Fruit fly (Drosophila melanogaster) whole organism, embryonic: Measurements from ENCODE around the gene Ret.

Source experiments
- CG10147 ChIP-seq: fragments of 200-800 bp; sonication (Bioruptor generic); optimal IDR thresholded peaks from 2 replicates; lab custom pipeline; 2019; ENCODE audit warnings: missing biosample characterization, mild to moderate bottlenecking, missing genetic modification characterization, moderate library complexity
- CG10366 ChIP-seq: fragments of 200-800 bp; sonication (Bioruptor generic); IDR thresholded peaks from 2 replicates; pipeline ENCODE4 v1.3.6; 2022; ENCODE audit warnings: missing biosample characterization, missing genetic modification characterization
- CG11560 ChIP-seq: fragments of 200-800 bp; sonication (Bioruptor generic); IDR thresholded peaks from 3 replicates; pipeline ENCODE4 v1.3.6; 2022; ENCODE audit warnings: missing biosample characterization, missing genetic modification characterization
- CG12299 ChIP-seq: fragments of 200-800 bp; sonication (Bioruptor generic); optimal IDR thresholded peaks from 2 replicates; lab custom pipeline; 2018; ENCODE audit warnings: missing biosample characterization, mild to moderate bottlenecking, missing genetic modification characterization
- CG12391 ChIP-seq: fragments of 200-800 bp; sonication (Bioruptor generic); optimal IDR thresholded peaks from 3 replicates; lab custom pipeline; 2018; ENCODE audit warnings: missing biosample characterization, mild to moderate bottlenecking, missing genetic modification characterization, moderate library complexity
- CG13296 ChIP-seq: fragments of 200-800 bp; sonication (Bioruptor generic); optimal IDR thresholded peaks from 3 replicates; lab custom pipeline; 2018; ENCODE audit warnings: missing biosample characterization, mild to moderate bottlenecking, missing genetic modification characterization
- CG15514 ChIP-seq: fragments of 200-800 bp; sonication (Bioruptor generic); optimal IDR thresholded peaks from 3 replicates; lab custom pipeline; 2017; ENCODE audit warnings: missing biosample characterization, missing genetic modification characterization, mild to moderate bottlenecking, moderate library complexity, missing genetic modification reagents
- CG18011 ChIP-seq: fragments of 200-800 bp; sonication (Bioruptor generic); optimal IDR thresholded peaks from 2 replicates; lab custom pipeline; 2017; ENCODE audit warnings: missing biosample characterization, missing genetic modification characterization, mild to moderate bottlenecking, moderate library complexity, missing genotype
- CG1832 ChIP-seq: fragments of 200-800 bp; sonication (Bioruptor generic); optimal IDR thresholded peaks from 2 replicates; lab custom pipeline; 2017; ENCODE audit warnings: missing biosample characterization, mild to moderate bottlenecking, missing genetic modification characterization, inconsistent platforms
- CG2875 ChIP-seq: fragments of 200-800 bp; sonication (Bioruptor generic); optimal IDR thresholded peaks from 2 replicates; lab custom pipeline; 2017; ENCODE audit warnings: missing biosample characterization, mild to moderate bottlenecking, missing genetic modification characterization, missing genetic modification reagents
- CG32767 ChIP-seq: fragments of 200-800 bp; sonication (Bioruptor generic); IDR thresholded peaks from 2 replicates; pipeline ENCODE4 v1.3.6; 2022; ENCODE audit warnings: missing biosample characterization, missing genetic modification characterization
- CG34376 ChIP-seq: fragments of 200-800 bp; sonication (Bioruptor generic); optimal IDR thresholded peaks from 2 replicates; lab custom pipeline; 2018; ENCODE audit warnings: missing biosample characterization, mild to moderate bottlenecking, missing genetic modification characterization
- CG3838 ChIP-seq: fragments of 200-800 bp; sonication (Bioruptor generic); optimal IDR thresholded peaks from 3 replicates; lab custom pipeline; 2016; ENCODE audit warnings: missing biosample characterization, missing genetic modification characterization
- CG4730 ChIP-seq: fragments of 200-800 bp; sonication (Bioruptor generic); IDR thresholded peaks from 2 replicates; pipeline ENCODE4 v1.3.6; 2022; ENCODE audit warnings: missing biosample characterization, missing genetic modification characterization
- CG7963 ChIP-seq: fragments of 200-800 bp; sonication (Bioruptor generic); IDR thresholded peaks from 3 replicates; pipeline ENCODE4 v1.3.6; 2022; ENCODE audit warnings: missing biosample characterization, missing genetic modification characterization; ENCODE audit not compliant: partially characterized antibody
- CG8089 ChIP-seq: fragments of 200-800 bp; sonication (Bioruptor generic); optimal IDR thresholded peaks from 3 replicates; lab custom pipeline; 2016; ENCODE audit warnings: missing biosample characterization, missing genetic modification characterization
- CG8388 ChIP-seq: fragments of 200-800 bp; sonication (Bioruptor generic); optimal IDR thresholded peaks from 2 replicates; lab custom pipeline; 2019; ENCODE audit warnings: missing biosample characterization, mild to moderate bottlenecking, missing genetic modification characterization, moderate library complexity
- CG8765 ChIP-seq: fragments of 200-800 bp; sonication (Bioruptor generic); IDR thresholded peaks from 2 replicates; pipeline ENCODE4 v1.3.6; 2022; ENCODE audit warnings: missing biosample characterization, missing genetic modification characterization
- CG9932 ChIP-seq: fragments of 200-800 bp; sonication (Bioruptor generic); IDR thresholded peaks from 2 replicates; pipeline ENCODE4 v1.3.6; 2022; ENCODE audit warnings: missing biosample characterization, missing genetic modification characterization
- Camta ChIP-seq: fragments of 200-800 bp; sonication (Bioruptor generic); optimal IDR thresholded peaks from 2 replicates; lab custom pipeline; 2016; ENCODE audit warnings: missing biosample characterization, missing genetic modification characterization
- CkIIα-i1 ChIP-seq: fragments of 200-800 bp; sonication (Bioruptor generic); IDR thresholded peaks from 2 replicates; pipeline ENCODE4 v1.3.6; 2022; ENCODE audit warnings: missing biosample characterization, missing genetic modification characterization
- Doc2 ChIP-seq: fragments of 200-800 bp; sonication (Bioruptor generic); IDR thresholded peaks from 2 replicates; pipeline ENCODE4 v1.3.6; 2022; ENCODE audit warnings: missing biosample characterization, missing genetic modification characterization
- Doc3 ChIP-seq: fragments of 200-800 bp; sonication (Bioruptor generic); IDR thresholded peaks from 3 replicates; pipeline ENCODE4 v1.3.6; 2022; ENCODE audit warnings: missing biosample characterization, missing genetic modification characterization; ENCODE audit not compliant: partially characterized antibody
- Dref ChIP-seq: fragments of 200-800 bp; sonication (Bioruptor generic); IDR thresholded peaks from 2 replicates; pipeline ENCODE4 v1.3.6; 2022; ENCODE audit warnings: missing biosample characterization, missing genetic modification characterization
- Lim3 ChIP-seq: fragments of 200-800 bp; sonication (Bioruptor generic); IDR thresholded peaks from 2 replicates; pipeline ENCODE4 v1.3.6; 2022; ENCODE audit warnings: missing biosample characterization, missing genetic modification characterization
- Med ChIP-seq: fragments of 200-800 bp; sonication (Bioruptor generic); peaks from one replicate; lab custom pipeline; 2016; ENCODE audit warnings: missing biosample characterization, missing genetic modification characterization, mild to moderate bottlenecking, inconsistent platforms, moderate library complexity
- NC2β ChIP-seq: fragments of 200-800 bp; sonication (Bioruptor generic); optimal IDR thresholded peaks from 2 replicates; lab custom pipeline; 2016; ENCODE audit warnings: missing biosample characterization, missing genetic modification characterization
- NK7.1 ChIP-seq: fragments of 200-800 bp; sonication (Bioruptor generic); optimal IDR thresholded peaks from 3 replicates; lab custom pipeline; 2016; ENCODE audit warnings: missing biosample characterization, missing genetic modification characterization
- NfI ChIP-seq: fragments of 200-800 bp; sonication (Bioruptor generic); optimal IDR thresholded peaks from 3 replicates; lab custom pipeline; 2018; ENCODE audit warnings: missing biosample characterization, mild to moderate bottlenecking, missing genetic modification characterization, moderate library complexity
- Optix ChIP-seq: fragments of 200-800 bp; sonication (Bioruptor generic); IDR thresholded peaks from 3 replicates; pipeline ENCODE4 v1.3.6; 2022; ENCODE audit warnings: missing biosample characterization, missing genetic modification characterization
- Pdp1 ChIP-seq, 2 experiments: fragments of 200-800 bp; sonication (Bioruptor generic); optimal IDR thresholded peaks; 3 replicates each; lab custom pipeline; 2016; ENCODE audit warnings: missing biosample characterization in 2 of 2, missing genetic modification characterization in 2 of 2, mild to moderate bottlenecking in 1 of 2, moderate library complexity in 1 of 2
- Side ChIP-seq: fragments of 200-800 bp; sonication (Bioruptor generic); optimal IDR thresholded peaks from 2 replicates; lab custom pipeline; 2016; ENCODE audit warnings: missing biosample characterization, missing genetic modification characterization
- Sox100B ChIP-seq: fragments of 200-800 bp; sonication (Bioruptor generic); optimal IDR thresholded peaks from 3 replicates; lab custom pipeline; 2018; ENCODE audit warnings: missing biosample characterization, mild to moderate bottlenecking, missing genetic modification characterization
- ap ChIP-seq: fragments of 200-800 bp; sonication (Bioruptor generic); IDR thresholded peaks from 2 replicates; pipeline ENCODE4 v1.3.6; 2022; ENCODE audit warnings: missing biosample characterization, missing genetic modification characterization
- bbx ChIP-seq: fragments of 200-800 bp; sonication (Bioruptor generic); IDR thresholded peaks from 2 replicates; pipeline ENCODE4 v1.3.6; 2022; ENCODE audit warnings: missing biosample characterization, missing genetic modification characterization; ENCODE audit not compliant: partially characterized antibody
- cad ChIP-seq: fragments of >200 bp; optimal IDR thresholded peaks from 2 replicates; lab custom pipeline; 2017; ENCODE audit warnings: missing biosample characterization, missing genetic modification characterization
- corto ChIP-seq: fragments of 200-800 bp; sonication (Bioruptor generic); optimal IDR thresholded peaks from 2 replicates; lab custom pipeline; 2016; ENCODE audit warnings: missing biosample characterization, mild to moderate bottlenecking, missing genetic modification characterization, moderate library complexity
- crp ChIP-seq, 2 experiments: fragments of 200-800 bp; sonication (Bioruptor generic); optimal IDR thresholded peaks; 2 replicates in 1 of 2; 3 replicates in 1 of 2; lab custom pipeline; 2017; ENCODE audit warnings: missing biosample characterization in 2 of 2, missing genetic modification characterization in 2 of 2, mild to moderate bottlenecking in 1 of 2, moderate library complexity in 1 of 2
- insv ChIP-seq, 2 experiments: fragments of 200-800 bp; sonication (Bioruptor generic); optimal IDR thresholded peaks; 3 replicates each; lab custom pipeline; 2016 to 2018; ENCODE audit warnings: missing biosample characterization in 2 of 2, missing genetic modification characterization in 2 of 2
- lab ChIP-seq: fragments of 200-800 bp; sonication (Bioruptor generic); optimal IDR thresholded peaks from 3 replicates; lab custom pipeline; 2017; ENCODE audit warnings: missing biosample characterization, missing genetic modification characterization, mild to moderate bottlenecking, moderate library complexity, missing genetic modification reagents
- mirr ChIP-seq: fragments of 200-800 bp; sonication (Bioruptor generic); optimal IDR thresholded peaks from 3 replicates; lab custom pipeline; 2018; ENCODE audit warnings: missing biosample characterization, mild to moderate bottlenecking, missing genetic modification characterization
- mld ChIP-seq: fragments of 200-800 bp; sonication (Bioruptor generic); IDR thresholded peaks from 3 replicates; pipeline ENCODE4 v1.3.6; 2022; ENCODE audit warnings: missing biosample characterization, missing genetic modification characterization; ENCODE audit not compliant: partially characterized antibody
- pita ChIP-seq: fragments of 200-800 bp; sonication (Bioruptor generic); optimal IDR thresholded peaks from 2 replicates; lab custom pipeline; 2017; ENCODE audit warnings: missing biosample characterization, mild to moderate bottlenecking, missing genetic modification characterization
- pum ChIP-seq: fragments of 200-800 bp; sonication (Bioruptor generic); optimal IDR thresholded peaks from 2 replicates; lab custom pipeline; 2016; ENCODE audit warnings: missing biosample characterization, missing genetic modification characterization
- run ChIP-seq: fragments of 200-800 bp; sonication (Bioruptor generic); optimal IDR thresholded peaks from 3 replicates; lab custom pipeline; 2018; ENCODE audit warnings: missing biosample characterization, mild to moderate bottlenecking, missing genetic modification characterization
- slou ChIP-seq: fragments of 200-800 bp; sonication (Bioruptor generic); optimal IDR thresholded peaks from 3 replicates; lab custom pipeline; 2016; ENCODE audit warnings: missing biosample characterization, missing genetic modification characterization
- sna ChIP-seq: fragments of 200-800 bp; sonication (Bioruptor generic); IDR thresholded peaks from 2 replicates; pipeline ENCODE4 v1.3.6; 2022; ENCODE audit warnings: missing biosample characterization, missing genetic modification characterization; ENCODE audit not compliant: partially characterized antibody
- so ChIP-seq: fragments of 200-800 bp; sonication (Bioruptor generic); IDR thresholded peaks from 3 replicates; pipeline ENCODE4 v1.3.6; 2022; ENCODE audit warnings: missing biosample characterization, missing genetic modification characterization
- tgo ChIP-seq: fragments of 200-800 bp; sonication (Bioruptor generic); IDR thresholded peaks from 3 replicates; pipeline ENCODE4 v1.3.6; 2022; ENCODE audit warnings: missing biosample characterization, missing genetic modification characterization

Ret gene

DNA sequence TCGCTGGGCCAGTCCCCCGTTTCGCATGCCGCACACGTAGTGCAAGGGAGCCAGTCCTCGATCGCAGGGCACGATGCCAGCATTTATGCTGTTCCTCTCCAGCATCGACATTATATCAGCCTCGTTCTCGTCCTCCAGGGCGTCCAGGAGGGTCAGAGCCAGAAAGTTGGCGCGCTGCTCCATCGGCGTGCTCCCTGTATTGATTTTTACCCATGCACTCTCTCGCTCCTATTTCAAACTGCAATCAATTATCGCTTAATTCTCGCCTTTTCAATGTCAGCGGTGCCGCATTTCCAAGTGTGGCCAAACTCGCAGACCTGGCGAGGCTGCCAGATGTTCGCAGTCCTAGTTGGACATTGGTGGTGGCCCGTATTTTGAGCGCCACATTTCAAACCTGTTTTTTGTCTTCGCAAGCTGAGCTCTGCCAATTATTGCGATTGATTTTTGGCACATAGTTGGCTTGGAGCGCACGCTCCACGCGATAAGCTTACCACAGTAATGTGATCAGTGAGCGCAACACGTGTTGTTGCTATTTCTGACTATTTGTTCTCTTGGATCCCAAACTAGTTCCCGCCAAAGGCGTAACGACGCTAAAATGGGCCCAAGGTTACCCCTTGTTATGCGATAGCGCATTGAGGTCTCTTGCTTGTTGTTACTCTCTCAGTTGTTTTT lies 19.8 kb upstream of the Ret start, which contains the start of gene CG8679 (continued):
- no peak for TF ChIP-seq pita (GFP tag; lab: Kevin White, UChicago)
- no peak; the same call in 2 of the 3 replicates for TF ChIP-seq mld
- no peak for TF ChIP-seq Side
- TF ChIP-seq Doc3 (GFP tag; lab: Robert Waterston, UW), result no peak
- TF ChIP-seq run (tag; lab: Kevin White, UChicago), result no peak
- no peak for TF ChIP-seq CG8765 (GFP tag; lab: Robert Waterston, UW)
- TF ChIP-seq tgo (GFP tag; lab: Robert Waterston, UW), result no peak; the same call in 2 of the 3 replicates
- TF ChIP-seq ap (GFP tag; lab: Robert Waterston, UW), result no peak
- TF ChIP-seq crp (GFP tag; optimal IDR thresholded peaks at IDR 0.05; lab: Kevin White, UChicago), result peak in 1 of 2 experiments; percentile 35
- peak; percentile 27 for TF ChIP-seq lab (GFP tag; lab: Kevin White, UChicago)
- 0 out of 2 replicates have a peak, but pooled peaks have one; percentile 25 for TF ChIP-seq CG9932 (GFP tag; lab: Robert Waterston, UW)
- no peak for TF ChIP-seq CG2875
- no peak for TF ChIP-seq CG11560 (tag; lab: Robert Waterston, UW)
- TF ChIP-seq pum (GFP tag; lab: Kevin White, UChicago), result no peak
- no peak for TF ChIP-seq NK7.1
- no peak for TF ChIP-seq Lim3 (GFP tag; lab: Robert Waterston, UW)
- peak; percentile 35 for TF ChIP-seq Dref (GFP tag; lab: Robert Waterston, UW)
- TF ChIP-seq CG32767 (GFP tag; lab: Robert Waterston, UW), result no peak
- no peak for TF ChIP-seq CG4730 (GFP tag; lab: Robert Waterston, UW)
- TF ChIP-seq Camta (GFP tag; lab: Kevin White, UChicago), result no peak
- TF ChIP-seq CG3838 (GFP tag; lab: Kevin White, UChicago), result no peak
- peak in 1 of 2 experiments; percentile 70 for TF ChIP-seq insv (GFP tag; optimal IDR thresholded peaks at IDR 0.05; lab: Kevin White, UChicago)
- no peak for TF ChIP-seq sna (GFP tag; lab: Robert Waterston, UW)
- no peak for TF ChIP-seq CG12391
- no peak for TF ChIP-seq CkIIα-i1 (GFP tag; lab: Robert Waterston, UW)
- peak; percentile 6; the same call in 1 of the 3 replicates for TF ChIP-seq CG7963 (GFP tag; lab: Robert Waterston, UW)
- no peak for TF ChIP-seq NC2β (GFP tag; lab: Kevin White, UChicago)
- no peak for TF ChIP-seq CG8089
- TF ChIP-seq Pdp1 (GFP tag; optimal IDR thresholded peaks at IDR 0.05; lab: Kevin White, UChicago), result peak in 1 of 2 experiments; percentile 91
- TF ChIP-seq CG12299 (tag; lab: Kevin White, UChicago), result no peak
- TF ChIP-seq CG18011 (GFP tag; lab: Kevin White, UChicago), result no peak
- TF ChIP-seq slou (GFP tag; lab: Kevin White, UChicago), result no peak
- TF ChIP-seq CG13296, result no peak
- TF ChIP-seq so (GFP tag; lab: Robert Waterston, UW), result peak; percentile 76; the same call in 2 of the 3 replicates
- peak; percentile 77 for TF ChIP-seq CG34376 (GFP tag; lab: Kevin White, UChicago)
- TF ChIP-seq NfI (GFP tag; lab: Kevin White, UChicago), result no peak
- no peak for TF ChIP-seq CG10147 (GFP tag; lab: Kevin White, UChicago)
- no peak for TF ChIP-seq CG10366 (GFP tag; lab: Robert Waterston, UW)
- no peak for TF ChIP-seq cad (GFP tag; lab: Kevin White, UChicago)
- peak; percentile 29; the same call in 1 of the 2 replicates for TF ChIP-seq bbx (GFP tag; lab: Robert Waterston, UW)
- no peak for TF ChIP-seq CG1832 (GFP tag; lab: Kevin White, UChicago)
- peak; percentile 42 for TF ChIP-seq Med (GFP tag; lab: Kevin White, UChicago)
- peak; percentile 98 for TF ChIP-seq CG15514 (GFP tag; lab: Kevin White, UChicago)
- peak; percentile 77 for TF ChIP-seq mirr
- no peak for TF ChIP-seq CG8388 (GFP tag; lab: Kevin White, UChicago)
- no peak for TF ChIP-seq Optix
- no peak for TF ChIP-seq Doc2
- no peak for TF ChIP-seq corto (GFP tag; lab: Kevin White, UChicago)
- no peak for TF ChIP-seq Sox100B (GFP tag; lab: Kevin White, UChicago)
